Fruit fly (Drosophila melanogaster) whole organism, embryonic: ENCODE measurements around the gene MICAL-like.

Source experiments
- Aef1 ChIP-seq: fragments of 200-800 bp; sonication (Bioruptor generic); IDR thresholded peaks from 3 replicates; pipeline ENCODE4 v1.3.6; 2022; ENCODE audit warnings: missing biosample characterization, missing genetic modification characterization
- CG12299 ChIP-seq: fragments of 200-800 bp; sonication (Bioruptor generic); optimal IDR thresholded peaks from 2 replicates; lab custom pipeline; 2018; ENCODE audit warnings: missing biosample characterization, mild to moderate bottlenecking, missing genetic modification characterization
- CG1233 ChIP-seq: fragments of 200-800 bp; sonication (Bioruptor generic); optimal IDR thresholded peaks from 4 replicates; lab custom pipeline; 2018; ENCODE audit warnings: missing biosample characterization, mild to moderate bottlenecking, missing genetic modification characterization
- CG13296 ChIP-seq: fragments of 200-800 bp; sonication (Bioruptor generic); optimal IDR thresholded peaks from 3 replicates; lab custom pipeline; 2018; ENCODE audit warnings: missing biosample characterization, mild to moderate bottlenecking, missing genetic modification characterization
- CG15696 ChIP-seq: fragments of 200-800 bp; sonication (Bioruptor generic); optimal IDR thresholded peaks from 2 replicates; lab custom pipeline; 2019; ENCODE audit warnings: missing biosample characterization, mild to moderate bottlenecking, missing genetic modification characterization, moderate library complexity
- CG1603 ChIP-seq: fragments of 200-800 bp; sonication (Bioruptor generic); optimal IDR thresholded peaks from 2 replicates; lab custom pipeline; 2019; ENCODE audit warnings: missing biosample characterization, mild to moderate bottlenecking, missing genetic modification characterization, moderate library complexity
- CG17612 ChIP-seq: fragments of 200-800 bp; sonication (Bioruptor generic); IDR thresholded peaks from 2 replicates; pipeline ENCODE4 v1.3.6; 2022; ENCODE audit warnings: missing biosample characterization, missing genetic modification characterization
- CG18764 ChIP-seq: fragments of 200-800 bp; sonication (Bioruptor generic); optimal IDR thresholded peaks from 3 replicates; lab custom pipeline; 2016; ENCODE audit warnings: missing biosample characterization, missing genetic modification characterization
- CG30020 ChIP-seq: fragments of 200-800 bp; optimal IDR thresholded peaks from 2 replicates; lab custom pipeline; 2019; ENCODE audit warnings: missing biosample characterization, mild to moderate bottlenecking, missing genetic modification characterization, moderate library complexity
- CG31224 ChIP-seq: fragments of 200-800 bp; sonication (Bioruptor generic); IDR thresholded peaks from 2 replicates; pipeline ENCODE4 v1.3.6; 2022; ENCODE audit warnings: missing biosample characterization, missing genetic modification characterization
- CG31388 ChIP-seq: fragments of 200-800 bp; sonication (Bioruptor generic); optimal IDR thresholded peaks from 2 replicates; lab custom pipeline; 2016; ENCODE audit warnings: missing biosample characterization, missing genetic modification characterization
- CG32532 ChIP-seq: fragments of 200-800 bp; sonication (Bioruptor generic); IDR thresholded peaks from 2 replicates; pipeline ENCODE4 v1.3.6; 2022; ENCODE audit warnings: missing biosample characterization, missing genetic modification characterization
- CG4730 ChIP-seq: fragments of 200-800 bp; sonication (Bioruptor generic); IDR thresholded peaks from 2 replicates; pipeline ENCODE4 v1.3.6; 2022; ENCODE audit warnings: missing biosample characterization, missing genetic modification characterization
- CG4854 ChIP-seq: fragments of 200-800 bp; sonication (Bioruptor generic); optimal IDR thresholded peaks from 2 replicates; lab custom pipeline; 2016; ENCODE audit warnings: missing biosample characterization, missing genetic modification characterization, inconsistent platforms
- CG6683 ChIP-seq: fragments of 200-800 bp; sonication (Bioruptor generic); optimal IDR thresholded peaks from 2 replicates; lab custom pipeline; 2017; ENCODE audit warnings: missing biosample characterization, mild to moderate bottlenecking, missing genetic modification characterization, missing genetic modification reagents
- CG7271 ChIP-seq: fragments of 200-800 bp; sonication (Bioruptor generic); optimal IDR thresholded peaks from 2 replicates; lab custom pipeline; 2018; ENCODE audit warnings: missing biosample characterization, mild to moderate bottlenecking, missing genetic modification characterization, moderate library complexity
- Camta ChIP-seq: fragments of 200-800 bp; sonication (Bioruptor generic); optimal IDR thresholded peaks from 2 replicates; lab custom pipeline; 2016; ENCODE audit warnings: missing biosample characterization, missing genetic modification characterization
- D19B ChIP-seq: fragments of 200-800 bp; sonication (Bioruptor generic); optimal IDR thresholded peaks from 2 replicates; lab custom pipeline; 2017; ENCODE audit warnings: missing biosample characterization, mild to moderate bottlenecking, missing genetic modification characterization
- Doc3 ChIP-seq: fragments of 200-800 bp; sonication (Bioruptor generic); IDR thresholded peaks from 3 replicates; pipeline ENCODE4 v1.3.6; 2022; ENCODE audit warnings: missing biosample characterization, missing genetic modification characterization; ENCODE audit not compliant: partially characterized antibody
- Drgx ChIP-seq: fragments of 200-800 bp; sonication (Bioruptor generic); IDR thresholded peaks from 2 replicates; pipeline ENCODE4 v1.3.6; 2022; ENCODE audit warnings: missing biosample characterization, missing genetic modification characterization
- Elba2 ChIP-seq: fragments of 200-800 bp; sonication (Bioruptor generic); optimal IDR thresholded peaks from 3 replicates; lab custom pipeline; 2016; ENCODE audit warnings: missing biosample characterization, missing genetic modification characterization
- Fer3 ChIP-seq: fragments of 200-800 bp; sonication (Bioruptor generic); optimal IDR thresholded peaks from 2 replicates; lab custom pipeline; 2018; ENCODE audit warnings: missing biosample characterization, mild to moderate bottlenecking, missing genetic modification characterization, moderate library complexity
- GATAe ChIP-seq: fragments of 200-800 bp; sonication (Bioruptor generic); conservative IDR thresholded peaks from 2 replicates; pipeline ENCODE4 v1.3.6; 2022; ENCODE audit warnings: missing biosample characterization, missing genetic modification characterization
- HLH3B ChIP-seq: fragments of 200-800 bp; sonication (Bioruptor generic); IDR thresholded peaks from 2 replicates; pipeline ENCODE4 v1.3.6; 2022; ENCODE audit warnings: missing biosample characterization, missing genetic modification characterization
- Hand ChIP-seq: fragments of 200-800 bp; sonication (Bioruptor generic); optimal IDR thresholded peaks from 2 replicates; lab custom pipeline; 2017; ENCODE audit warnings: mild to moderate bottlenecking, missing biosample characterization, missing genetic modification reagents, missing genetic modification characterization
- HmgZ ChIP-seq: fragments of 200-800 bp; sonication (Bioruptor generic); optimal IDR thresholded peaks from 2 replicates; lab custom pipeline; 2018; ENCODE audit warnings: missing biosample characterization, mild to moderate bottlenecking, missing genetic modification characterization
- Hmr ChIP-seq: fragments of 200-800 bp; sonication (Bioruptor generic); optimal IDR thresholded peaks from 3 replicates; lab custom pipeline; 2017; ENCODE audit warnings: mild to moderate bottlenecking, missing biosample characterization, missing genetic modification reagents, missing genetic modification characterization
- Oli ChIP-seq: fragments of 200-800 bp; sonication (Bioruptor generic); optimal IDR thresholded peaks from 2 replicates; lab custom pipeline; 2018; ENCODE audit warnings: missing biosample characterization, mild to moderate bottlenecking, missing genetic modification characterization, moderate library complexity
- Side ChIP-seq: fragments of 200-800 bp; sonication (Bioruptor generic); optimal IDR thresholded peaks from 2 replicates; lab custom pipeline; 2016; ENCODE audit warnings: missing biosample characterization, missing genetic modification characterization
- Sox102F ChIP-seq: fragments of 200-800 bp; sonication (Bioruptor generic); optimal IDR thresholded peaks from 2 replicates; lab custom pipeline; 2018; ENCODE audit warnings: missing biosample characterization, mild to moderate bottlenecking, missing genetic modification characterization, moderate library complexity
- Sry-β ChIP-seq: fragments of 200-800 bp; sonication (Bioruptor generic); optimal IDR thresholded peaks from 2 replicates; lab custom pipeline; 2018; ENCODE audit warnings: missing biosample characterization, mild to moderate bottlenecking, missing genetic modification characterization, moderate library complexity
- Tbp ChIP-seq: fragments of >200 bp; optimal IDR thresholded peaks from 2 replicates; lab custom pipeline; 2018; ENCODE audit warnings: missing biosample characterization, missing genetic modification characterization
- amos ChIP-seq: fragments of 200-800 bp; sonication (Bioruptor generic); IDR thresholded peaks from 2 replicates; pipeline ENCODE4 v1.3.6; 2022; ENCODE audit warnings: missing biosample characterization, missing genetic modification characterization; ENCODE audit not compliant: partially characterized antibody
- bcd ChIP-seq: fragments of 200-800 bp; sonication (Bioruptor generic); optimal IDR thresholded peaks from 2 replicates; lab custom pipeline; 2017; ENCODE audit warnings: missing biosample characterization, mild to moderate bottlenecking, missing genetic modification characterization
- cas ChIP-seq: fragments of 200-800 bp; sonication (Bioruptor generic); IDR thresholded peaks from 2 replicates; pipeline ENCODE4 v1.3.6; 2022; ENCODE audit warnings: missing biosample characterization, missing genetic modification characterization
- esg ChIP-seq: fragments of 200-800 bp; sonication (Bioruptor generic); conservative IDR thresholded peaks from 2 replicates; pipeline ENCODE4 v1.3.6; 2022; ENCODE audit warnings: missing biosample characterization, missing genetic modification characterization
- hb ChIP-seq: fragments of 200-800 bp; sonication (Bioruptor generic); IDR thresholded peaks from 3 replicates; pipeline ENCODE4 v1.3.6; 2022; ENCODE audit warnings: missing biosample characterization, missing genetic modification characterization; ENCODE audit not compliant: partially characterized antibody
- jing ChIP-seq: fragments of 200-800 bp; sonication (Bioruptor generic); optimal IDR thresholded peaks from 2 replicates; lab custom pipeline; 2018; ENCODE audit warnings: missing biosample characterization, mild to moderate bottlenecking, missing genetic modification characterization
- pho ChIP-seq: fragments of 200-800 bp; sonication (Bioruptor generic); optimal IDR thresholded peaks from 2 replicates; lab custom pipeline; 2016; ENCODE audit warnings: missing biosample characterization, missing genetic modification characterization
- run ChIP-seq: fragments of 200-800 bp; sonication (Bioruptor generic); optimal IDR thresholded peaks from 3 replicates; lab custom pipeline; 2018; ENCODE audit warnings: missing biosample characterization, mild to moderate bottlenecking, missing genetic modification characterization
- schlank ChIP-seq: fragments of 200-800 bp; sonication (Bioruptor generic); optimal IDR thresholded peaks from 2 replicates; lab custom pipeline; 2018; ENCODE audit warnings: missing biosample characterization, mild to moderate bottlenecking, missing genetic modification characterization
- stc ChIP-seq: fragments of 200-800 bp; sonication (Bioruptor generic); IDR thresholded peaks from 2 replicates; pipeline ENCODE4 v1.3.6; 2022; ENCODE audit warnings: missing biosample characterization, missing genetic modification characterization
- tup ChIP-seq: fragments of 200-800 bp; sonication (Bioruptor generic); optimal IDR thresholded peaks from 2 replicates; lab custom pipeline; 2016; ENCODE audit warnings: missing biosample characterization, mild to moderate bottlenecking, missing genetic modification characterization, moderate library complexity
- yki ChIP-seq: fragments of >200 bp; optimal IDR thresholded peaks from 3 replicates; lab custom pipeline; 2018

MICAL-like gene

DNA sequence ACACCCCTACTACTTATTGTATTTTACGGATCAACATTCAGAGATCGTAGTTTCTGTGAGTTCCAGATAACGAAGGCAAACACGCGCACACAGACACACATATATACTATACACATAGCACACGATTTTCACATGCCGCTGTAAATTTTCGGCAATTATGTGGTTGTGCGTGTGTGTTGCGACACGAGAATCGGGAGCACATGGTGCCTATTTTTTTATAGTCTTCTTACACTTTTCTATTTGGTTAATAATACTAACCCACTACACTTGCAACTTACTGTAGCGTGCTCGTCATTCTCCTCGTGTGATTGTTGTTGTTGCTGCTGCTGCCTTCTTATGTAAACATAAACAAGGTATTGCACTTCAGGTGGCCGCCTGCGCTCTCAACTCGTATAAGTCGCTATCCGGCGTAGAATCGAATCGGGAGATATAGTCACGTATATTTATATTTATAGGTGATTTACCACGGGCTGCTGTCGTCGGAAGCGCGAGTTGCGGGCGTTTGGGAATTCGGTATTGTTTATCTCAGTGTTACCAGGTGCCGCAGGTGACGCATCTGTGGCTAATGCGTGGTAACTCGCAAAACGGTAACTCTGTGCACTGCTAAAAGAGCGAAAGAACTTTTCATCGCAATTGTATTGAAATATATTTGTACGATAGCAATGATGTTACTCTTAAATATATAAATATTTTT is 7.2 kb upstream of the MICAL-like start, which contains the start of gene Adk2 (continued):
- TF ChIP-seq Hmr: no peak
- TF ChIP-seq Aef1 (GFP tag; lab: Robert Waterston, UW): peak; percentile 40; the same call in 2 of the 3 replicates
- no peak for TF ChIP-seq GATAe (GFP tag; lab: Robert Waterston, UW)
- TF ChIP-seq Tbp (GFP tag; lab: Kevin White, UChicago): no peak
- TF ChIP-seq run: no peak
- no peak for TF ChIP-seq CG13296 (GFP tag; lab: Kevin White, UChicago)
- TF ChIP-seq Elba2 (GFP tag; lab: Kevin White, UChicago): peak; percentile 8
- TF ChIP-seq Drgx (GFP tag; lab: Robert Waterston, UW): peak; percentile 47; the same call in 1 of the 2 replicates
- no peak for TF ChIP-seq CG4730 (GFP tag; lab: Robert Waterston, UW)
- no peak for TF ChIP-seq Oli (tag; lab: Kevin White, UChicago)
- TF ChIP-seq D19B: no peak
- no peak for TF ChIP-seq Hand (GFP tag; lab: Kevin White, UChicago)
- TF ChIP-seq CG1233 (GFP tag; lab: Kevin White, UChicago): no peak
- TF ChIP-seq Side (GFP tag; lab: Kevin White, UChicago): no peak
- TF ChIP-seq stc (GFP tag; lab: Robert Waterston, UW): no peak
- peak; percentile 24 for TF ChIP-seq CG18764 (GFP tag; lab: Kevin White, UChicago)
- TF ChIP-seq CG31388 (GFP tag; lab: Kevin White, UChicago): no peak
- no peak for TF ChIP-seq CG17612
- no peak for TF ChIP-seq schlank (tag; lab: Kevin White, UChicago)
- no peak for TF ChIP-seq CG12299 (tag; lab: Kevin White, UChicago)
- TF ChIP-seq Doc3 (GFP tag; lab: Robert Waterston, UW): no peak
- TF ChIP-seq CG31224: peak; percentile 26; the same call in 1 of the 2 replicates
- no peak for TF ChIP-seq CG6683 (GFP tag; lab: Kevin White, UChicago)
- TF ChIP-seq bcd (GFP tag; lab: Kevin White, UChicago): no peak
- TF ChIP-seq Sry-β (GFP tag; lab: Kevin White, UChicago): no peak
- peak; percentile 34; the same call in 1 of the 2 replicates for TF ChIP-seq cas (GFP tag; lab: Robert Waterston, UW)
- TF ChIP-seq amos (GFP tag; lab: Robert Waterston, UW): peak; percentile 53
- no peak for TF ChIP-seq CG4854 (GFP tag; lab: Kevin White, UChicago)
- no peak for TF ChIP-seq HmgZ (tag; lab: Kevin White, UChicago)
- TF ChIP-seq esg (GFP tag; lab: Robert Waterston, UW): peak; percentile 11; the same call in 1 of the 2 replicates
- TF ChIP-seq Sox102F (GFP tag; lab: Kevin White, UChicago): no peak
- peak; percentile 66 for TF ChIP-seq CG1603 (tag; lab: Kevin White, UChicago)
- no peak for TF ChIP-seq pho (GFP tag; lab: Kevin White, UChicago)
- TF ChIP-seq CG30020 (tag; lab: Kevin White, UChicago): no peak
- no peak for TF ChIP-seq jing (GFP tag; lab: Kevin White, UChicago)
- peak; percentile 10 for TF ChIP-seq Fer3 (tag; lab: Kevin White, UChicago)
- TF ChIP-seq CG7271 (tag; lab: Kevin White, UChicago): no peak
- no peak for TF ChIP-seq CG15696 (tag; lab: Kevin White, UChicago)
- TF ChIP-seq yki (lab: Kevin White, UChicago): no peak
- peak; percentile 75 for TF ChIP-seq CG32532 (GFP tag; lab: Robert Waterston, UW)
- TF ChIP-seq HLH3B (GFP tag; lab: Robert Waterston, UW): no peak
- TF ChIP-seq hb (GFP tag; lab: Robert Waterston, UW): no peak
- peak; percentile 29 for TF ChIP-seq tup (GFP tag; lab: Kevin White, UChicago)
- TF ChIP-seq Camta (GFP tag; lab: Kevin White, UChicago): no peak
- TF ChIP-seq, all 482 proteins: peak for 136
